Worm (Caenorhabditis elegans) whole organism, L3 larva: ENCODE results near the gene F17H10.2.

Experiments
- ZK546.5 ChIP-seq: sonication (generic microtip); optimal IDR thresholded peaks from 2 replicates; lab custom pipeline; 2017; ENCODE audit warnings: missing biosample characterization, missing genetic modification characterization
- aly-2 ChIP-seq: fragments of 150-350 bp; optimal IDR thresholded peaks from 2 replicates; lab custom pipeline; 2014; ENCODE audit warnings: missing biosample characterization, missing genetic modification characterization
- ama-1 ChIP-seq: fragments of 150-350 bp; optimal IDR thresholded peaks from 2 replicates; lab custom pipeline; 2018
- ceh-9 ChIP-seq: sonication (generic microtip); optimal IDR thresholded peaks from 2 replicates; lab custom pipeline; 2018; ENCODE audit warnings: missing biosample characterization, missing genetic modification characterization
- daf-12 ChIP-seq: fragments of 150-350 bp; optimal IDR thresholded peaks from 2 replicates; lab custom pipeline; 2014; ENCODE audit warnings: missing biosample characterization, missing genetic modification reagents, missing genetic modification characterization
- egl-27 ChIP-seq: sonication (generic microtip); optimal IDR thresholded peaks from 4 replicates; lab custom pipeline; 2017; ENCODE audit warnings: missing biosample characterization, missing genetic modification reagents, missing genetic modification characterization
- egl-5 ChIP-seq: fragments of 150-350 bp; optimal IDR thresholded peaks from 2 replicates; lab custom pipeline; 2017; ENCODE audit warnings: missing biosample characterization, missing genetic modification reagents, missing genetic modification characterization, inconsistent platforms
- elt-2 ChIP-seq: sonication (generic microtip); optimal IDR thresholded peaks from 2 replicates; lab custom pipeline; 2016; ENCODE audit warnings: missing genetic modification reagents, mild to moderate bottlenecking, missing genetic modification characterization, missing compliant biosample characterization
- elt-3 ChIP-seq, 3 experiments: fragments of 150-350 bp in 1 of 3; sonication (generic microtip) in 2 of 3; optimal IDR thresholded peaks; 2 replicates in 2 of 3; 4 replicates in 1 of 3; lab custom pipeline; 2014 to 2017; ENCODE audit warnings: missing biosample characterization in 3 of 3, missing genetic modification characterization in 3 of 3
- eor-1 ChIP-seq, 2 experiments: fragments of 150-350 bp; optimal IDR thresholded peaks; 2 replicates each; lab custom pipeline; 2014 to 2018; ENCODE audit warnings: missing biosample characterization in 2 of 2, missing genetic modification characterization in 2 of 2
- fkh-10 ChIP-seq: sonication (generic microtip); optimal IDR thresholded peaks from 2 replicates; lab custom pipeline; 2017; ENCODE audit warnings: missing biosample characterization, missing genetic modification reagents, missing genetic modification characterization
- fkh-2 ChIP-seq: fragments of 150-350 bp; optimal IDR thresholded peaks from 2 replicates; lab custom pipeline; 2014; ENCODE audit warnings: missing biosample characterization, missing genetic modification reagents, missing genetic modification characterization
- fos-1 ChIP-seq: fragments of 150-350 bp; optimal IDR thresholded peaks from 2 replicates; lab custom pipeline; 2014; ENCODE audit warnings: missing biosample characterization, missing genetic modification characterization
- hmg-11 ChIP-seq: sonication (generic microtip); optimal IDR thresholded peaks from 2 replicates; lab custom pipeline; 2016; ENCODE audit warnings: missing genetic modification characterization, missing compliant biosample characterization
- jun-1 ChIP-seq: fragments of 150-350 bp; optimal IDR thresholded peaks from 2 replicates; lab custom pipeline; 2014; ENCODE audit warnings: missing biosample characterization, missing genetic modification reagents, missing genetic modification characterization
- lin-15B ChIP-seq: fragments of 150-350 bp; optimal IDR thresholded peaks from 2 replicates; lab custom pipeline; 2014; ENCODE audit warnings: missing biosample characterization, missing genetic modification characterization
- lin-39 ChIP-seq: fragments of 150-350 bp; optimal IDR thresholded peaks from 2 replicates; lab custom pipeline; 2018; ENCODE audit warnings: missing biosample characterization, missing genetic modification reagents, missing genetic modification characterization
- lsy-12 ChIP-seq: sonication (generic microtip); optimal IDR thresholded peaks from 2 replicates; lab custom pipeline; 2016; ENCODE audit warnings: mild to moderate bottlenecking, missing genetic modification characterization, missing compliant biosample characterization
- mdl-1 ChIP-seq: fragments of 150-350 bp; optimal IDR thresholded peaks from 2 replicates; lab custom pipeline; 2014; ENCODE audit warnings: missing biosample characterization, missing genetic modification characterization
- mml-1 ChIP-seq: fragments of 150-350 bp; sonication (generic microtip); optimal IDR thresholded peaks from 3 replicates; lab custom pipeline; 2014; ENCODE audit warnings: missing biosample characterization, missing genetic modification characterization
- nfya-1 ChIP-seq: sonication (generic microtip); optimal IDR thresholded peaks from 2 replicates; lab custom pipeline; 2017; ENCODE audit warnings: missing genetic modification characterization, mild to moderate bottlenecking, missing compliant biosample characterization, antibody characterized with exemption, moderate library complexity; ENCODE audit not compliant: insufficient read depth
- nhr-11 ChIP-seq: fragments of 150-350 bp; optimal IDR thresholded peaks from 2 replicates; lab custom pipeline; 2014; ENCODE audit warnings: missing biosample characterization, missing genetic modification characterization
- nhr-23 ChIP-seq: fragments of 150-350 bp; optimal IDR thresholded peaks from 2 replicates; lab custom pipeline; 2014; ENCODE audit warnings: missing biosample characterization, missing genetic modification reagents, missing genetic modification characterization
- nhr-237 ChIP-seq: fragments of 150-350 bp; optimal IDR thresholded peaks from 2 replicates; lab custom pipeline; 2014; ENCODE audit warnings: missing biosample characterization, missing genetic modification characterization
- nhr-25 ChIP-seq: sonication (generic microtip); optimal IDR thresholded peaks from 2 replicates; lab custom pipeline; 2017; ENCODE audit warnings: missing biosample characterization, missing genetic modification characterization
- nhr-28 ChIP-seq: fragments of 150-350 bp; optimal IDR thresholded peaks from 2 replicates; lab custom pipeline; 2014; ENCODE audit warnings: missing biosample characterization, missing genetic modification characterization
- nhr-43 ChIP-seq: sonication (generic microtip); optimal IDR thresholded peaks from 2 replicates; lab custom pipeline; 2016; ENCODE audit warnings: mild to moderate bottlenecking, missing genetic modification characterization, missing compliant biosample characterization; ENCODE audit not compliant: poor library complexity, severe bottlenecking
- nhr-67 ChIP-seq: fragments of 150-350 bp; optimal IDR thresholded peaks from 2 replicates; lab custom pipeline; 2014; ENCODE audit warnings: missing biosample characterization, missing genetic modification characterization
- nhr-76 ChIP-seq: fragments of 150-350 bp; sonication (generic microtip); optimal IDR thresholded peaks from 5 replicates; lab custom pipeline; 2014; ENCODE audit warnings: missing biosample characterization, missing genetic modification characterization
- pha-4 ChIP-seq: fragments of 150-350 bp; optimal IDR thresholded peaks from 2 replicates; lab custom pipeline; 2014; ENCODE audit warnings: missing biosample characterization, missing genetic modification reagents, missing genetic modification characterization
- pqm-1 ChIP-seq: fragments of 150-350 bp; optimal IDR thresholded peaks from 2 replicates; lab custom pipeline; 2017; ENCODE audit warnings: missing biosample characterization, missing genetic modification characterization, inconsistent platforms
- sea-2 ChIP-seq: fragments of 150-350 bp; sonication (generic microtip); optimal IDR thresholded peaks from 4 replicates; lab custom pipeline; 2014; ENCODE audit warnings: missing biosample characterization, missing genetic modification reagents, missing genetic modification characterization
- skn-1 ChIP-seq: fragments of 150-350 bp; optimal IDR thresholded peaks from 2 replicates; lab custom pipeline; 2014; ENCODE audit warnings: missing biosample characterization, missing genetic modification characterization
- snpc-4 ChIP-seq: fragments of 150-350 bp; optimal IDR thresholded peaks from 2 replicates; lab custom pipeline; 2014; ENCODE audit warnings: missing biosample characterization, missing genetic modification characterization
- tbx-2 ChIP-seq: sonication (generic microtip); optimal IDR thresholded peaks from 2 replicates; lab custom pipeline; 2016; ENCODE audit warnings: mild to moderate bottlenecking, missing genetic modification characterization, missing compliant biosample characterization
- unc-39 ChIP-seq: sonication (generic microtip); optimal IDR thresholded peaks from 4 replicates; lab custom pipeline; 2017; ENCODE audit warnings: missing biosample characterization, missing genetic modification characterization
- unc-62 ChIP-seq: fragments of 150-350 bp; sonication (generic microtip); optimal IDR thresholded peaks from 4 replicates; lab custom pipeline; 2014; ENCODE audit warnings: missing biosample characterization, missing genetic modification reagents, missing genetic modification characterization
- zag-1 ChIP-seq: fragments of 150-350 bp; optimal IDR thresholded peaks from 2 replicates; lab custom pipeline; 2014; ENCODE audit warnings: missing biosample characterization, missing genetic modification characterization
- ztf-11 ChIP-seq: fragments of 150-350 bp; optimal IDR thresholded peaks from 2 replicates; lab custom pipeline; 2014; ENCODE audit warnings: missing biosample characterization, missing genetic modification characterization
- ztf-4 ChIP-seq: fragments of 150-350 bp; optimal IDR thresholded peaks from 2 replicates; lab custom pipeline; 2014; ENCODE audit warnings: missing biosample characterization, missing genetic modification characterization

The F17H10.2 gene

ce11 chrX:13141440-13141839, 27.9 kb downstream of the F17H10.2 start, which contains the start of gene F09A5.3 (continued):
- TF ChIP-seq nhr-76 (tag; lab: Kevin White, UChicago) (no peak), mml-1 (tag; lab: Kevin White, UChicago) (no peak), aly-2 (tag; lab: Kevin White, UChicago) (no peak), nfya-1 (tag; lab: Kevin White, UChicago) (no peak), sea-2 (GFP tag; lab: Kevin White, UChicago) (no peak), zag-1 (tag; lab: Kevin White, UChicago) (no peak), eor-1 (tag; optimal IDR thresholded peaks at IDR 0.05; lab: Kevin White, UChicago) (no peak), nhr-25 (peak; percentile 92), nhr-67 (tag; lab: Kevin White, UChicago) (no peak), jun-1 (tag; lab: Kevin White, UChicago) (peak; percentile 35), nhr-43 (tag; lab: Kevin White, UChicago) (peak; percentile 6)
- TF ChIP-seq, all 47 proteins: peak for 9

ce11 chrX:13143236-13143635, 29.7 kb downstream of the F17H10.2 start:
- TF ChIP-seq lin-39 (tag; lab: Kevin White, UChicago) (no peak), ama-1 (lab: Kevin White, UChicago) (peak; percentile 38), nfya-1 (tag; lab: Kevin White, UChicago) (no peak)

ce11 chrX:13143762-13144732, 30.5 kb downstream of the F17H10.2 start:
- TF ChIP-seq daf-12 (tag; lab: Kevin White, UChicago) = no peak
- peak; percentile 22 for TF ChIP-seq lsy-12
- TF ChIP-seq snpc-4 (tag; lab: Kevin White, UChicago) = peak; percentile 57
- TF ChIP-seq lin-15B (tag; lab: Kevin White, UChicago) = no peak
- TF ChIP-seq nhr-23 = peak; percentile 20
- peak; percentile 78 for TF ChIP-seq elt-2
- peak; percentile 38 for TF ChIP-seq skn-1 (tag; lab: Kevin White, UChicago)
- TF ChIP-seq lin-39 (tag; lab: Kevin White, UChicago) = peak; percentile 90
- TF ChIP-seq nhr-25 = peak; percentile 75
- peak; percentile 94 for TF ChIP-seq ama-1 (lab: Kevin White, UChicago)
- peak; percentile 69 for TF ChIP-seq nfya-1 (tag; lab: Kevin White, UChicago)
- TF ChIP-seq hmg-11 (tag; lab: Kevin White, UChicago) = peak; percentile 31
- TF ChIP-seq jun-1 (tag; lab: Kevin White, UChicago) = peak; percentile 56
- peak; percentile 89 for TF ChIP-seq pha-4
- no peak for TF ChIP-seq ceh-9 (tag; lab: Kevin White, UChicago)
- peak; percentile 91 for TF ChIP-seq mdl-1 (tag; lab: Kevin White, UChicago)
- TF ChIP-seq pqm-1 (tag; lab: Kevin White, UChicago) = peak; percentile 32
- TF ChIP-seq fkh-10 (GFP tag; lab: Kevin White, UChicago) = peak; percentile 11
- peak; percentile 2 for TF ChIP-seq tbx-2 (tag; lab: Kevin White, UChicago)
- peak; percentile 70 for TF ChIP-seq unc-62 (GFP tag; lab: Kevin White, UChicago)
- TF ChIP-seq nhr-43 (tag; lab: Kevin White, UChicago) = peak; percentile 53
- TF ChIP-seq egl-27 (tag; lab: Kevin White, UChicago) = no peak
- TF ChIP-seq nhr-28 (tag; lab: Kevin White, UChicago) = no peak
- TF ChIP-seq, all 47 proteins: peak for 18

ce11 chrX:13144975-13145618, 31.5 kb downstream of the F17H10.2 start:
- peak; percentile 94 for TF ChIP-seq nhr-25
- no peak for TF ChIP-seq aly-2 (tag; lab: Kevin White, UChicago)
- TF ChIP-seq ztf-4 = peak; percentile 68
- TF ChIP-seq pha-4 = peak; percentile 96
- TF ChIP-seq snpc-4 (tag; lab: Kevin White, UChicago) = peak; percentile 75
- peak; percentile 93 for TF ChIP-seq lin-39 (tag; lab: Kevin White, UChicago)
- no peak for TF ChIP-seq nhr-28 (tag; lab: Kevin White, UChicago)
- no peak for TF ChIP-seq unc-39 (tag; lab: Kevin White, UChicago)
- TF ChIP-seq elt-3 (tag; optimal IDR thresholded peaks at IDR 0.05; lab: Kevin White, UChicago) = peak in 1 of 3 experiments; percentile 71
- peak; percentile 53 for TF ChIP-seq nhr-76 (tag; lab: Kevin White, UChicago)
- peak; percentile 75 for TF ChIP-seq fos-1
- TF ChIP-seq egl-5 (tag; lab: Kevin White, UChicago) = peak; percentile 82
- no peak for TF ChIP-seq fkh-2
- peak; percentile 90 for TF ChIP-seq lsy-12
- no peak for TF ChIP-seq eor-1 (tag; optimal IDR thresholded peaks at IDR 0.05; lab: Kevin White, UChicago)
- peak; percentile 99 for TF ChIP-seq ama-1 (lab: Kevin White, UChicago)
- TF ChIP-seq ztf-11 (tag; lab: Kevin White, UChicago) = peak; percentile 19
- TF ChIP-seq nhr-67 (tag; lab: Kevin White, UChicago) = no peak
- peak; percentile 71 for TF ChIP-seq pqm-1 (tag; lab: Kevin White, UChicago)
- peak; percentile 82 for TF ChIP-seq egl-27 (tag; lab: Kevin White, UChicago)
- TF ChIP-seq elt-2 = peak; percentile 90
- peak; percentile 88 for TF ChIP-seq fkh-10 (GFP tag; lab: Kevin White, UChicago)
- TF ChIP-seq ZK546.5 (tag; lab: Kevin White, UChicago) = no peak
- TF ChIP-seq mml-1 (tag; lab: Kevin White, UChicago) = peak; percentile 65
- TF ChIP-seq nhr-11 (tag; lab: Kevin White, UChicago) = peak; percentile 89
- no peak for TF ChIP-seq nhr-237 (tag; lab: Kevin White, UChicago)
